Worm (Caenorhabditis elegans) whole organism, dauer: ENCODE data around the gene pph-4.2.

Experiments
- unc-62 ChIP-seq: sonication (generic microtip); optimal IDR thresholded peaks from 2 replicates; lab custom pipeline; 2017; ENCODE audit warnings: missing biosample characterization, missing genetic modification reagents, missing genetic modification characterization

Gene pph-4.2

DNA sequence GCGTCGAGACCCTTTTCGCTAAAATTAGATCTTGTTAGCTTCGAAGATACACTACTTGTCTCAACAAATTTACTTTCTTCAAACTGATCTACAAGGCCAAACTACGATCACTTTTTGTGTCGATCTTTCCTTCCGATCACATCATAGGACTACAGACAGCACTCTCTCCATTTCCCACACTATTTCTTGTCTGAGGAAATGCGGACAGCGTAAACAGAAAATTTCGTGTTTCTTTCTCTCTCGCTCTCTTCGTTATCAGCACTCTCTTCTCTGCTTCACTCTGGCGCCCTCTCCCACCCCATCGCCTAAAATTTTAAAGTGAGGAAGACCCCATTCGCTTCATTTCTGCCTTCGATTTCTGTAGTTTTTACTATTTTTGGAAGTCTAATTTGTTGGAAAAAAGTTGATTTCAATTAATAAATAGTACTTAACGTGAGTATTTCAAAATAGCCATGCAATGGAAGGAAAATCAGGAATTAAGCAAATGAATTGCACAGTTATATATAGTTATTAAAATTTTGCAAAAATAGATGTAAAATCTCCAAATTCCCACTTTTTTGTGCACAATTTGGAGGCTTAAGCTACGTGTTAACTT is 41.6 kb downstream of the pph-4.2 start:
- TF ChIP-seq unc-62, result no peak

DNA sequence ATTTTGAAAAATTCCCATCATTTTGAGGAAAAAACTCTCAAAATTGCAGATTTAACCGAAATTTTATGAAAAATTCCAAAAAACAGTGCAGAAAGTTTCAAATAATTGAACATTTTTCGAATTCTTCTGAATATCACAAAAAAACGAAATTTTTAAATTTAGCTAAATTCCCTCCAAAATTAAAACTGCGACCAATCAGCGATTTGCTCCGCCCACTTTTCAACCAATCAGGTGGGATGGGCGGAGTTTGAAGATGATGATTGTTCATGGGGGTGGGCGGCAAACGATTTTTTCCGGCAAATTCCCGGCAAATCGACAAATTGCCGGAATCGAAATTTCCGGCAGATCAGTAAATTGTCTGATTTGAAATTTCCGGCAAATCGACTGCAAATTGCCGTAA is 42.8 kb downstream of the pph-4.2 start:
- TF ChIP-seq unc-62, result no peak

DNA sequence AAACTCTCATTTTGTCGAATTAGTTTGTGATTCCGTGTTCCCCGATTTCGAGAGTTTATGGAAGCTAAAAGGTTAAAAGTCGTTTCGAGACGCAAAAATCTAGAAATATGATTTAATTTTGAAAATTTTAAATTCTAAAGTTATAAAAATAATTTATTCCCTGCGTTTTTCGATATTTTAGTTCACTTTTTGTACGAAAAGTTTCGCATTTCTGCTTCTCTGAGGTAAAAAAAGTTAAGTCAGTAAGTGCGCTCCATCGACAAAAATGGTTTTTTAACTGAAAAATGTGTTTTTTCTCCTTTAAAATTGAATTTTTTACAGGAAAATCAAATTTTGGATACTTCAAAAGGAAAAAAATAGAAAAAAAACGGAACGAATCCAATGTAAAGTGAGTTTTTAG is 43.6 kb downstream of the pph-4.2 start, which contains the start of gene zip-1:
Gene zip-1 (plus strand): TSS at position 301 of the 400 bp plus-strand sequence.
- TF ChIP-seq unc-62, result no peak

DNA sequence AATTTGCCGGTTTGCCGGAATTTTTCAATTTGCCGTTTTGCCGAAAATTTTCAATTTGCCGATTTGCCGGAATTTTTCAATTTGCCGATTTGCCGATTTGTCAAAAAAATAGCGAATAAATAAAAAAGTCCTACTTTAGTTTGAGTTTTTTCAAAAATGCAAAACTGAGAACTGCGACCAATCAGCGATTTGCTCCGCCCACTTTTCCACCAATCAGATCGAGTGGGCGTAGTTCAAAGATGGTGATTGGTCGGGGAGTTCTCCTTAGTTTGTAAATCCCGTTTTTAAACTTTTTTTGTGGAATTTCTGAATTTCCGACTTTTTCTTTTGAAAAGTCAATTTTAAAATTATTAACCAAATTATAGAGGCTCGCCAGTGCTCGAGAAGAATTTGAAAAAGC is 45.7 kb downstream of the pph-4.2 start:
- no peak for TF ChIP-seq unc-62

DNA sequence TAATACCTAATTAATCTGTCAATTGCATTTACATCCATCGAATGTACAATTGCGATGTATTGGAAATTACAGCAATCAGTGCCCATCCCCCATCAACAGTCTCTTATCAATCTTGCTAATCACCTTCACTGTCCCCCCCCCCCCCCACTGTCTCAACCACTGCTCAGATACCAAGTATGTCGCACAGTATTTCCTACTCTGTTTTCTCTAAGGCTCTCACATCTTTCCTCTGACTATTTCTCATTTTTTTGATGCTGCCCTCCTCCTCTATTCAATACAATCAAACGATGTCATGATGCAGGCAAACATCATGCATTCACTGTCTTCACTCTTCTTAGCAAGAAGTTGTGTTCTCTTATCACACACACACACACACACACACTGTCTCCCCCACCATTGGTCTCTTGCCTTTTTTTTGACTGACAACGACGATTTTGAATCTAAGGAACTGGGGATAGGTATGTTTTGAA is 49.5 kb downstream of the pph-4.2 start, which contains the start of the genes zip-12 and Y75B8A.63:
Gene zip-12 (plus strand): TSS at position 387 of the 470 bp plus-strand sequence.
Gene Y75B8A.63 (plus strand): TSS at position 420 of the 470 bp plus-strand sequence.
- TF ChIP-seq unc-62, result no peak

DNA sequence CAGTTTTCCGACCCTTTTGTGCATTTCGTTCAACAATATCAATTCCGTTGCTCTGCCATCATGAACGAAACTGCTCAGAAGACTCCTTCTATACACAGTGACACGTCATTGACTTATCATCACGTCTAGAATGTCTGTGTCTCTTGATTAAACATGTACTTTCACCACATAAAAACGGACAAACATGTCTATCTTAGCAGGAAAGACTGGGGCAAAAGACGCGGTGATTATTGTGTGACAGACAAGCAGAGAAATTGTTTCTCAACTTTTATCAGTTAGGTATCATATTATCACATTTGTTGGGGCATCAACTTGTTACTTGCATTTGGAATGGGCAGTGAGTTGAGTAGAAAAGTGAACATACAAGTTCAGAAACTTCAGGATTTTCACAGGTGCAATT is 51.8 kb downstream of the pph-4.2 start:
- TF ChIP-seq unc-62, result no peak
